Worm (Caenorhabditis elegans) whole organism, young adult: Measurements from ENCODE around the gene F35F10.1.

Source experiments
- C17E4.6 ChIP-seq: fragments of 200-800 bp; sonication (Bioruptor generic); IDR thresholded peaks from 2 replicates; pipeline ENCODE4 v1.3.6; 2022; ENCODE audit warnings: missing genetic modification reagents, missing genetic modification characterization, missing compliant biosample characterization
- nfya-1 ChIP-seq: sonication (generic microtip); optimal IDR thresholded peaks from 2 replicates; lab custom pipeline; 2017; ENCODE audit warnings: antibody characterized with exemption, missing compliant biosample characterization, missing genetic modification characterization, borderline replicate concordance; ENCODE audit not compliant: insufficient read depth
- pbrm-1 ChIP-seq: fragments of 200-800 bp; sonication (Bioruptor generic); IDR thresholded peaks from 2 replicates; pipeline ENCODE4 v1.3.6; 2022; ENCODE audit warnings: missing genetic modification reagents, missing genetic modification characterization, missing compliant biosample characterization
- pha-4 ChIP-seq: fragments of 150-350 bp; sonication (generic microtip); optimal IDR thresholded peaks from 2 replicates; lab custom pipeline; 2014; ENCODE audit warnings: missing biosample characterization, missing genetic modification reagents, missing genetic modification characterization

- TF ChIP-seq pha-4 = no peak
- TF ChIP-seq nfya-1 (tag; lab: Kevin White, UChicago) = no peak
- TF ChIP-seq C17E4.6 (GFP tag; lab: Robert Waterston, UW) = no peak
- TF ChIP-seq pbrm-1 (GFP tag; lab: Robert Waterston, UW) = no peak
Observed at ce11 chrV:3299437-3299836, 16.7 kb upstream of the F35F10.1 start.
